Worm (Caenorhabditis elegans) whole organism, L2 larva: ENCODE results near the gene W02F12.8.

Experiments
- ama-1 ChIP-seq: fragments of 150-350 bp; optimal IDR thresholded peaks from 2 replicates; lab custom pipeline; 2018; ENCODE audit warnings: inconsistent platforms
- dmd-4 ChIP-seq: sonication (generic microtip); optimal IDR thresholded peaks from 2 replicates; lab custom pipeline; 2017; ENCODE audit warnings: missing biosample characterization, missing genetic modification characterization
- elt-1 ChIP-seq: fragments of 150-350 bp; optimal IDR thresholded peaks from 2 replicates; lab custom pipeline; 2014; ENCODE audit warnings: missing biosample characterization, missing genetic modification characterization
- fos-1 ChIP-seq: fragments of 150-350 bp; optimal IDR thresholded peaks from 2 replicates; lab custom pipeline; 2014; ENCODE audit warnings: missing biosample characterization, missing genetic modification characterization
- mbf-1 ChIP-seq: sonication (generic microtip); optimal IDR thresholded peaks from 2 replicates; lab custom pipeline; 2017; ENCODE audit warnings: missing biosample characterization, missing genetic modification characterization
- mdl-1 ChIP-seq, 2 experiments: fragments of 150-350 bp in 1 of 2; sonication (generic microtip) in 1 of 2; optimal IDR thresholded peaks; 2 replicates each; lab custom pipeline; 2017; ENCODE audit warnings: missing biosample characterization in 2 of 2, missing genetic modification characterization in 2 of 2
- nhr-23 ChIP-seq: fragments of 150-350 bp; optimal IDR thresholded peaks from 2 replicates; lab custom pipeline; 2014; ENCODE audit warnings: missing biosample characterization, missing genetic modification reagents, missing genetic modification characterization
- snpc-4 ChIP-seq: fragments of 150-350 bp; optimal IDR thresholded peaks from 2 replicates; lab custom pipeline; 2014; ENCODE audit warnings: missing biosample characterization, missing genetic modification characterization

DNA sequence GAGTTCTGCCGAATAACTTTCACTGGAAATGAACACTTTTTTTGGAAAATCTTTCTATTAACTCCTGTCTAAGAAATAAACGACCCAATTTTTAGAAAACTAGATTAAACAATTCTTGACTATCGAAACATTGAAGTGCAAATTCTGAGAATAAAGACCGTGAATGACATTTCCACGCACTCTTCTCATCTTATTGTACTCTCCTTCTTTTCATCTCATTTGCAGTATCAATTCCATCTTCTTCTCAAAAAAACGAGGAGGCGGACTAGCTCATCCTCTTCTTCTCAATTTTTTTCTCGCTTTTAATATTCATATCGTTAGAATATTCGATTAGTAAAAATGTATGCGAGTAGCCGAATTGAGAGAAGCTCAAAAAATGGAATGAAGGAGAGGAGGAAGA lies 32.9 kb downstream of the W02F12.8 start:
- no peak for TF ChIP-seq nhr-23 (tag; lab: Kevin White, UChicago)
- TF ChIP-seq fos-1 (tag; lab: Kevin White, UChicago) = no peak
- TF ChIP-seq snpc-4 (tag; lab: Kevin White, UChicago) = no peak
- TF ChIP-seq dmd-4 (tag; lab: Kevin White, UChicago) = no peak
- no peak for TF ChIP-seq ama-1 (lab: Kevin White, UChicago)
- TF ChIP-seq elt-1 = no peak
- no peak for TF ChIP-seq mdl-1 (tag; optimal IDR thresholded peaks at IDR 0.05; lab: Kevin White, UChicago)
- no peak for TF ChIP-seq mbf-1 (tag; lab: Kevin White, UChicago)
